Worm (Caenorhabditis elegans): ENCODE data around the gene baf-1.

Gene baf-1

DNA sequence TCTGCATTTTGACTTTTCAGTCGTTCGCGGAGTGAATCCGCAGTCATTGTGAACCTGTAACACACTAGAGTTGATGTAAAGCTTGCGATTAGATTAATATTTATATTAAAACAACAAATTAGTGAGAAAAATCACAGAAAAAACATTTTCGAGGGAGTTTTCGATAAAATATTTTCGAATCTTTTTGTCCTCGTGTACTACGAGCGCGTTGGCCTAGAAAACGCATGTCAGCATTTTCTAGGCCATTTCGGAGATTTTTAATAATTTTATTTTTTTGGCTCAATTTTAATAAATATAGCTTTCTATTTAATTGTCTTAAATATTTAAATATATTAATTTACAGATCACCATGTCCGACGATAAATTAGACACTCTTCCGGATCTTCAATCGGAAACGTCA, 1.8 kb upstream of the baf-1 start, which contains the start of gene B0464.9:
B0464.9 (plus strand) TSS at position 344 of the 400 bp plus-strand sequence.
- TF ChIP-seq sma-3 (GFP tag; optimal IDR thresholded peaks at IDR 0.05) (peak; percentile 66), mdl-1 (tag; optimal IDR thresholded peaks at IDR 0.05) (no peak), alr-1 (tag; optimal IDR thresholded peaks at IDR 0.05) (no peak), nhr-12 (tag; optimal IDR thresholded peaks at IDR 0.05) (no peak), Y55F3AM.14 (GFP tag; optimal IDR thresholded peaks at IDR 0.05) (no peak), ceh-16 (tag; optimal IDR thresholded peaks at IDR 0.05) (no peak), snpc-4 (tag; optimal IDR thresholded peaks at IDR 0.05) (no peak), egl-27 (tag; optimal IDR thresholded peaks at IDR 0.05) (peak; percentile 28), mab-5 (tag; optimal IDR thresholded peaks at IDR 0.05) (no peak), zag-1 (tag; optimal IDR thresholded peaks at IDR 0.05) (no peak), ZK546.5 (tag; optimal IDR thresholded peaks at IDR 0.05) (no peak), nhr-25 (tag; optimal IDR thresholded peaks at IDR 0.05) (peak; percentile 26), C34F6.9 (tag; optimal IDR thresholded peaks at IDR 0.05) (peak; percentile 89), crh-2 (tag; optimal IDR thresholded peaks at IDR 0.05) (peak; percentile 24), lin-13 (GFP tag; optimal IDR thresholded peaks at IDR 0.05) (peak; percentile 13), F13H6.1 (tag; optimal IDR thresholded peaks at IDR 0.05) (peak; percentile 40), nhr-11 (tag; optimal IDR thresholded peaks at IDR 0.05) (no peak), mbf-1 (tag; optimal IDR thresholded peaks at IDR 0.05) (no peak), nhr-6 (tag; optimal IDR thresholded peaks at IDR 0.05) (no peak), blmp-1 (tag; optimal IDR thresholded peaks at IDR 0.05; ENCODE audit: insufficient read depth) (no peak), sma-9 (GFP tag; optimal IDR thresholded peaks at IDR 0.05) (peak; percentile 61), sma-9 (tag; optimal IDR thresholded peaks at IDR 0.05) (no peak), nhr-129 (tag; optimal IDR thresholded peaks at IDR 0.05) (no peak), ztf-4 (tag; optimal IDR thresholded peaks at IDR 0.05) (no peak), nhr-10 (tag; optimal IDR thresholded peaks at IDR 0.05) (no peak), elt-3 (tag; optimal IDR thresholded peaks at IDR 0.05) (no peak), peb-1 (tag; optimal IDR thresholded peaks at IDR 0.05) (no peak), nhr-237 (tag; optimal IDR thresholded peaks at IDR 0.05) (no peak), nhr-23 (tag; optimal IDR thresholded peaks at IDR 0.05) (no peak), R02D3.7 (tag; optimal IDR thresholded peaks at IDR 0.05) (no peak), aly-2 (tag; optimal IDR thresholded peaks at IDR 0.05) (no peak), ztf-11 (tag; optimal IDR thresholded peaks at IDR 0.05) (no peak), nhr-77 (tag; optimal IDR thresholded peaks at IDR 0.05) (no peak), unc-62 (GFP tag; optimal IDR thresholded peaks at IDR 0.05) (no peak), lsy-2 (tag; optimal IDR thresholded peaks at IDR 0.05) (peak; percentile 57 to 82), gmeb-1 (tag; optimal IDR thresholded peaks at IDR 0.05) (peak; percentile 68), elt-1 (tag; optimal IDR thresholded peaks at IDR 0.05) (no peak), ceh-82 (tag; optimal IDR thresholded peaks at IDR 0.05) (no peak), unc-55 (GFP tag; optimal IDR thresholded peaks at IDR 0.05) (peak; percentile 74), dmd-4 (tag; optimal IDR thresholded peaks at IDR 0.05) (no peak), lin-11 (tag; optimal IDR thresholded peaks at IDR 0.05) (no peak), lin-39 (tag; optimal IDR thresholded peaks at IDR 0.05) (no peak), unc-39 (tag; optimal IDR thresholded peaks at IDR 0.05) (no peak), skn-1 (tag; optimal IDR thresholded peaks at IDR 0.05) (no peak), sem-4 (tag; optimal IDR thresholded peaks at IDR 0.05) (no peak), ztf-1 (GFP tag; conservative IDR thresholded peaks at IDR 0.05) (no peak), nhr-21 (tag; optimal IDR thresholded peaks at IDR 0.05) (no peak), fos-1 (tag; optimal IDR thresholded peaks at IDR 0.05) (no peak)

DNA sequence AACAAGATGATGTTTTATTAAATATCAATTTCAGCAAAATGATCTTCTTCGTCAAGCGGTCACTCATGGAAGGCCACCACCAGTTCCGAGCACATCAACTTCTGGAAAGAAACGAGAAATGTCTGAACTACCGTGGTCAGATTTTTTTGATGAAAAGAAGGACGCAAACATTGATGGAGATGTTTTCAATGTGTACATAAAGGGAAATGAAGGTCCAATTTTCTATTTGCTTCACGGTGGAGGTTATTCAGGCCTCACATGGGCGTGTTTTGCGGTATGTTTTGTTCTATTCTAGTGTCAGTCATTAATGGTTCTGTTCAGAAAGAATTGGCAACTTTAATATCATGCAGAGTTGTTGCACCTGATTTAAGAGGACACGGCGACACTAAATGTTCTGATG, 1.4 kb upstream of the baf-1 start, which contains the start of gene B0464.6:
B0464.6 (minus strand) TSS at position 101 of the 400 bp plus-strand sequence.
- no peak for TF ChIP-seq nhr-237 (tag; optimal IDR thresholded peaks at IDR 0.05)
- no peak for TF ChIP-seq nhr-23 (tag; optimal IDR thresholded peaks at IDR 0.05)
- TF ChIP-seq nhr-11 (tag; optimal IDR thresholded peaks at IDR 0.05): no peak
- no peak for TF ChIP-seq snpc-4 (tag; optimal IDR thresholded peaks at IDR 0.05)
- TF ChIP-seq Y55F3AM.14 (GFP tag; optimal IDR thresholded peaks at IDR 0.05): no peak
- no peak for TF ChIP-seq lin-39 (tag; optimal IDR thresholded peaks at IDR 0.05)
- no peak for TF ChIP-seq mbf-1 (tag; optimal IDR thresholded peaks at IDR 0.05)
- TF ChIP-seq unc-39 (tag; optimal IDR thresholded peaks at IDR 0.05): no peak
- no peak for TF ChIP-seq nhr-25 (tag; optimal IDR thresholded peaks at IDR 0.05)
- TF ChIP-seq elt-1 (tag; optimal IDR thresholded peaks at IDR 0.05): no peak
- no peak for TF ChIP-seq nhr-10 (tag; optimal IDR thresholded peaks at IDR 0.05)
- no peak for TF ChIP-seq ceh-16 (tag; optimal IDR thresholded peaks at IDR 0.05)
- TF ChIP-seq dmd-4 (tag; optimal IDR thresholded peaks at IDR 0.05): no peak
- no peak for TF ChIP-seq aly-2 (tag; optimal IDR thresholded peaks at IDR 0.05)
- TF ChIP-seq nhr-21 (tag; optimal IDR thresholded peaks at IDR 0.05): no peak
- TF ChIP-seq zag-1 (tag; optimal IDR thresholded peaks at IDR 0.05): no peak
